Worm (Caenorhabditis elegans) whole organism, mixed stage, embryonic: ENCODE data around the gene col-41.

ENCODE experiments used
- M03D4.4 ChIP-seq: sonication (generic microtip); optimal IDR thresholded peaks from 2 replicates; lab custom pipeline; 2017; ENCODE audit warnings: mild to moderate bottlenecking, missing genetic modification characterization, missing compliant biosample characterization
- bed-3 ChIP-seq: fragments of 200-800 bp; sonication (Bioruptor generic); optimal IDR thresholded peaks from 3 replicates; lab custom pipeline; 2018; ENCODE audit warnings: mild to moderate bottlenecking, missing genetic modification characterization, moderate library complexity, missing compliant biosample characterization
- blmp-1 ChIP-seq: fragments of 150-350 bp; optimal IDR thresholded peaks from 2 replicates; lab custom pipeline; 2014; ENCODE audit warnings: missing biosample characterization, missing genetic modification characterization
- ceh-39 ChIP-seq: fragments of 150-350 bp; optimal IDR thresholded peaks from 2 replicates; lab custom pipeline; 2014; ENCODE audit warnings: missing biosample characterization, missing genetic modification characterization
- ceh-43 ChIP-seq: fragments of 200-800 bp; sonication (Bioruptor generic); optimal IDR thresholded peaks from 2 replicates; lab custom pipeline; 2018; ENCODE audit warnings: mild to moderate bottlenecking, missing genetic modification characterization, moderate library complexity, missing compliant biosample characterization
- ceh-83 ChIP-seq: fragments of 200-800 bp; sonication (Bioruptor generic); optimal IDR thresholded peaks from 2 replicates; lab custom pipeline; 2018; ENCODE audit warnings: mild to moderate bottlenecking, missing genetic modification characterization, missing compliant biosample characterization
- ces-1 ChIP-seq: fragments of 150-350 bp; optimal IDR thresholded peaks from 2 replicates; lab custom pipeline; 2014; ENCODE audit warnings: missing biosample characterization, missing genetic modification reagents, missing genetic modification characterization
- cnd-1 ChIP-seq: fragments of 200-800 bp; sonication (Bioruptor generic); optimal IDR thresholded peaks from 2 replicates; lab custom pipeline; 2018; ENCODE audit warnings: mild to moderate bottlenecking, missing genetic modification characterization, missing compliant biosample characterization
- drap-1 ChIP-seq: fragments of 200-800 bp; sonication (Bioruptor generic); optimal IDR thresholded peaks from 3 replicates; lab custom pipeline; 2018; ENCODE audit warnings: mild to moderate bottlenecking, missing genetic modification characterization, missing compliant biosample characterization
- elt-1 ChIP-seq: sonication (generic microtip); optimal IDR thresholded peaks from 2 replicates; lab custom pipeline; 2017; ENCODE audit warnings: missing genetic modification characterization, mild to moderate bottlenecking, missing compliant biosample characterization, antibody characterized with exemption, moderate library complexity, borderline replicate concordance; ENCODE audit not compliant: insufficient read depth
- elt-3 ChIP-seq: fragments of 150-350 bp; optimal IDR thresholded peaks from 2 replicates; lab custom pipeline; 2014; ENCODE audit warnings: missing biosample characterization, missing genetic modification characterization
- flh-1 ChIP-seq: fragments of 200-800 bp; sonication (Bioruptor generic); optimal IDR thresholded peaks from 2 replicates; lab custom pipeline; 2018; ENCODE audit warnings: mild to moderate bottlenecking, missing genetic modification characterization, moderate library complexity, missing compliant biosample characterization
- hlh-1 ChIP-seq: fragments of 150-350 bp; optimal IDR thresholded peaks from 2 replicates; lab custom pipeline; 2014; ENCODE audit warnings: missing biosample characterization, missing genetic modification reagents, missing genetic modification characterization
- lin-32 ChIP-seq: fragments of 200-800 bp; sonication (Bioruptor generic); optimal IDR thresholded peaks from 2 replicates; lab custom pipeline; 2018; ENCODE audit warnings: mild to moderate bottlenecking, missing genetic modification characterization, missing compliant biosample characterization
- lsy-2 ChIP-seq: fragments of 150-350 bp; optimal IDR thresholded peaks from 2 replicates; lab custom pipeline; 2014; ENCODE audit warnings: missing biosample characterization, missing genetic modification characterization
- mab-5 ChIP-seq: fragments of 150-350 bp; optimal IDR thresholded peaks from 2 replicates; lab custom pipeline; 2014; ENCODE audit warnings: missing biosample characterization, missing genetic modification characterization
- mls-2 ChIP-seq: sonication (generic microtip); optimal IDR thresholded peaks from 2 replicates; lab custom pipeline; 2016; ENCODE audit warnings: mild to moderate bottlenecking, missing genetic modification characterization, moderate library complexity, missing compliant biosample characterization
- nhr-12 ChIP-seq: fragments of 150-350 bp; optimal IDR thresholded peaks from 2 replicates; lab custom pipeline; 2014; ENCODE audit warnings: missing biosample characterization, missing genetic modification characterization
- nhr-2 ChIP-seq: fragments of 150-350 bp; optimal IDR thresholded peaks from 2 replicates; lab custom pipeline; 2014; ENCODE audit warnings: missing biosample characterization, missing genetic modification characterization
- nhr-237 ChIP-seq: fragments of 150-350 bp; optimal IDR thresholded peaks from 2 replicates; lab custom pipeline; 2014; ENCODE audit warnings: missing biosample characterization, missing genetic modification characterization
- nhr-28 ChIP-seq: fragments of 150-350 bp; optimal IDR thresholded peaks from 2 replicates; lab custom pipeline; 2014; ENCODE audit warnings: missing biosample characterization, missing genetic modification characterization
- nhr-76 ChIP-seq: sonication (generic microtip); optimal IDR thresholded peaks from 2 replicates; lab custom pipeline; 2017; ENCODE audit warnings: missing biosample characterization, missing genetic modification characterization
- sem-2 ChIP-seq: fragments of 200-800 bp; sonication (Bioruptor generic); optimal IDR thresholded peaks from 2 replicates; lab custom pipeline; 2018; ENCODE audit warnings: mild to moderate bottlenecking, missing genetic modification characterization, missing compliant biosample characterization
- snpc-4 ChIP-seq: fragments of 150-350 bp; optimal IDR thresholded peaks from 2 replicates; lab custom pipeline; 2014; ENCODE audit warnings: missing biosample characterization, missing genetic modification characterization
- sptf-1 ChIP-seq: sonication (generic microtip); optimal IDR thresholded peaks from 2 replicates; lab custom pipeline; 2017; ENCODE audit warnings: mild to moderate bottlenecking, missing genetic modification characterization, moderate library complexity, missing compliant biosample characterization
- tbx-8 ChIP-seq: fragments of 200-800 bp; sonication (Bioruptor generic); optimal IDR thresholded peaks from 2 replicates; lab custom pipeline; 2018; ENCODE audit warnings: mild to moderate bottlenecking, missing genetic modification characterization, moderate library complexity, missing compliant biosample characterization
- unc-120 ChIP-seq: sonication (generic microtip); optimal IDR thresholded peaks from 2 replicates; lab custom pipeline; 2017; ENCODE audit warnings: missing genetic modification characterization, missing compliant biosample characterization; ENCODE audit not compliant: poor library complexity, severe bottlenecking
- unc-39 ChIP-seq: fragments of 150-350 bp; optimal IDR thresholded peaks from 2 replicates; lab custom pipeline; 2014; ENCODE audit warnings: missing biosample characterization, missing genetic modification characterization
- unc-62 ChIP-seq: fragments of 150-350 bp; optimal IDR thresholded peaks from 2 replicates; lab custom pipeline; 2014; ENCODE audit warnings: missing biosample characterization, missing genetic modification reagents, missing genetic modification characterization
- zip-8 ChIP-seq: fragments of 150-350 bp; optimal IDR thresholded peaks from 2 replicates; lab custom pipeline; 2014; ENCODE audit warnings: missing biosample characterization, missing genetic modification characterization
- ztf-11 ChIP-seq: fragments of 150-350 bp; optimal IDR thresholded peaks from 2 replicates; lab custom pipeline; 2014; ENCODE audit warnings: missing biosample characterization, missing genetic modification characterization

Gene col-41

DNA sequence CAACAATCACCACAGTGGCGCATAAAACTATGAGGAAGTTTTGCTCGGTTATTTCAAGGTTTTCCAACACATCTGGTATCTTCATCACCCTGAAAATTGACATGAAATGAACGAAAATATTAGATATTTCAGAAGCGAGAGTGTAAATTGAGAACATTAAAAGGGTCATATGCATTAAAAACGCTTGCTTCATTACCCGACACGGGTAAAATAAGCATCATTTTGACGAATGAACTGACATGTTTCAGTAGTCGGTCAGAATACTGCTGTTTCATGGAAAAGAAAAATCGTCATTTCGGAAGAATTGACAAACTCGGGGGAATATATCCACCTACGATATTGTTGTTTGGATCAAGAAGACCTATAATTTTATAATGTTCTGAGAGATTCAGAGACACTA is 22.8 kb upstream of the col-41 start, which contains the start of gene snt-7:
snt-7 (minus strand) TSS at position 101 of the 400 bp plus-strand sequence.
- TF ChIP-seq sem-2 (GFP tag; lab: Kevin White, UChicago), result no peak
- TF ChIP-seq snpc-4 (tag; lab: Kevin White, UChicago), result no peak
- no peak for TF ChIP-seq flh-1
- no peak for TF ChIP-seq unc-39
- TF ChIP-seq zip-8 (tag; lab: Kevin White, UChicago), result no peak
- no peak for TF ChIP-seq nhr-12 (tag; lab: Kevin White, UChicago)
- TF ChIP-seq hlh-1, result no peak
- TF ChIP-seq elt-3 (tag; lab: Kevin White, UChicago), result no peak
- no peak for TF ChIP-seq ceh-39
- no peak for TF ChIP-seq sptf-1 (tag; lab: Kevin White, UChicago)
- no peak for TF ChIP-seq M03D4.4 (tag; lab: Kevin White, UChicago)
- no peak for TF ChIP-seq lin-32
- no peak for TF ChIP-seq nhr-237
- TF ChIP-seq unc-120 (tag; lab: Kevin White, UChicago), result no peak
- no peak for TF ChIP-seq mab-5
- TF ChIP-seq elt-1 (tag; lab: Kevin White, UChicago), result no peak
- TF ChIP-seq nhr-2, result no peak
- no peak for TF ChIP-seq mls-2
- no peak for TF ChIP-seq cnd-1 (tag; lab: Kevin White, UChicago)
- TF ChIP-seq lsy-2 (tag; lab: Kevin White, UChicago), result no peak

DNA sequence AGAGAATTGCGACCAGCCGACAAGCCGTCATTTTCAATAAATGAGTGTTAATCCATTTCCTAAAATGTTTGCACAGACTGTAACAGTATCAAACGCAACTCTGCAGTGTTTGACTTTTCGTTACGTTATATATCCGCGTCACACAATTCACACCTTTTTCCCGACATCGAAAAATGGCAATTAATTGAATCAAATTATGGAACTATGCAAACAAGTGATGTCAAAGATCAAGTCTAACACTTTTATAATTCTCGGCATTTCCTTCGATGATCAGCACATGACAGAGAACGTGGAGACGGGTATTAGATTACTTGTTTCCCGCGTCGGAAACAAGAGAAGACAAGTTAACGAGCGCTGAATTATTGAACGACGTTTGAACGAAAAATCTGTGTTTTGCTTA is 18.0 kb upstream of the col-41 start, which contains the start of gene phat-6:
phat-6 (minus strand) TSS at position 101 of the 400 bp plus-strand sequence.
- no peak for TF ChIP-seq lin-32
- no peak for TF ChIP-seq elt-3 (tag; lab: Kevin White, UChicago)
- no peak for TF ChIP-seq unc-39
- TF ChIP-seq ceh-83 (GFP tag; lab: Kevin White, UChicago), result no peak
- no peak for TF ChIP-seq bed-3
- no peak for TF ChIP-seq tbx-8
- TF ChIP-seq mab-5, result no peak
- TF ChIP-seq unc-62 (GFP tag; lab: Kevin White, UChicago), result no peak
- TF ChIP-seq flh-1, result no peak
- no peak for TF ChIP-seq ztf-11 (tag; lab: Kevin White, UChicago)
- TF ChIP-seq ces-1 (GFP tag; lab: Kevin White, UChicago), result no peak
- TF ChIP-seq ceh-43 (GFP tag; lab: Kevin White, UChicago), result no peak
- TF ChIP-seq hlh-1, result no peak
- TF ChIP-seq cnd-1 (tag; lab: Kevin White, UChicago), result no peak
- TF ChIP-seq elt-1 (tag; lab: Kevin White, UChicago), result no peak

DNA sequence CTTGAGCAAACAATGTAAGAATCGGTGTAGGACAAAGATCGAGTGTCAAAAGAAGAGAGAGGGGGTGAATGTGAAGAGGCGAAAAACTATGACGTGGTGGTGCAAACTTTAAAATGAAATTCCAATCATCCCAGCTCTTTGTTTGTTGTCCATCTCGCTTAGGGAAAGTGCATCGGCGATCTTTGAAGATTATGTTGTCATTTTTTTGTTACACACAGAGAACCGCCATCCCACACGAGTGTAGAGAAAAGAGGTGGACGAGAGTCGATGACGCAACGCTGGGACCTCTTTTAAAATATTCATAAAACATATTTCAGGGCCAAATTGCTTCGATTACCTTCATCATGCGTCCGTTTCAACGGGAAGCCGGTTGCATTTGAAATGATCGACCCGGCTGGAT is 15.1 kb upstream of the col-41 start:
- TF ChIP-seq lsy-2 (tag; lab: Kevin White, UChicago) (no peak), elt-3 (tag; lab: Kevin White, UChicago) (no peak), blmp-1 (tag; lab: Kevin White, UChicago) (no peak), zip-8 (tag; lab: Kevin White, UChicago) (peak; percentile 62), nhr-2 (no peak)

ce11 chrX:15189823-15190222 is 13.5 kb upstream of the col-41 start, which contains the start of gene T10B10.4:
Gene T10B10.4 (plus strand): TSS chrX:15190123.
- TF ChIP-seq nhr-12 (tag; lab: Kevin White, UChicago), result no peak
- no peak for TF ChIP-seq lin-32
- no peak for TF ChIP-seq blmp-1 (tag; lab: Kevin White, UChicago)
- no peak for TF ChIP-seq hlh-1
- no peak for TF ChIP-seq snpc-4 (tag; lab: Kevin White, UChicago)
- TF ChIP-seq nhr-237, result no peak
- no peak for TF ChIP-seq bed-3
- no peak for TF ChIP-seq tbx-8
- TF ChIP-seq nhr-28 (tag; lab: Kevin White, UChicago), result no peak
- no peak for TF ChIP-seq elt-1 (tag; lab: Kevin White, UChicago)
- TF ChIP-seq nhr-76 (tag; lab: Kevin White, UChicago), result no peak
- TF ChIP-seq cnd-1 (tag; lab: Kevin White, UChicago), result no peak
- TF ChIP-seq mls-2, result no peak
- TF ChIP-seq ceh-43 (GFP tag; lab: Kevin White, UChicago), result no peak
- no peak for TF ChIP-seq drap-1 (GFP tag; lab: Kevin White, UChicago)
- TF ChIP-seq M03D4.4 (tag; lab: Kevin White, UChicago), result no peak
